Worm (Caenorhabditis elegans) whole organism, L4 larva: ENCODE data around the gene lgc-35.
A peak's percentile ranks its signal among the peaks of the same experiment; 100 is the strongest.

ENCODE experiments used
- F26F4.8 ChIP-seq: fragments of 200-800 bp; sonication (Bioruptor generic); conservative IDR thresholded peaks from 2 replicates; pipeline ENCODE4 v1.3.6; 2022; ENCODE audit warnings: missing genetic modification characterization, missing compliant biosample characterization
- T20F7.1 ChIP-seq: fragments of 200-800 bp; sonication (Bioruptor generic); optimal IDR thresholded peaks from 2 replicates; lab custom pipeline; 2018; ENCODE audit warnings: mild to moderate bottlenecking, missing genetic modification characterization, missing compliant biosample characterization
- T26A8.4 ChIP-seq: fragments of 200-800 bp; sonication (Bioruptor generic); IDR thresholded peaks from 2 replicates; pipeline ENCODE4 v1.3.6; 2022; ENCODE audit warnings: missing genetic modification characterization, missing compliant biosample characterization
- Y48G9A.11 ChIP-seq: fragments of 200-800 bp; sonication (Bioruptor generic); IDR thresholded peaks from 2 replicates; pipeline ENCODE4 v1.3.6; 2022; ENCODE audit warnings: missing genetic modification reagents, missing genetic modification characterization, missing compliant biosample characterization
- ZK337.2 ChIP-seq: fragments of 200-800 bp; sonication (Bioruptor generic); IDR thresholded peaks from 2 replicates; pipeline ENCODE4 v1.3.6; 2022; ENCODE audit warnings: missing genetic modification reagents, missing genetic modification characterization, missing compliant biosample characterization
- aly-2 ChIP-seq: sonication (generic microtip); optimal IDR thresholded peaks from 2 replicates; lab custom pipeline; 2018; ENCODE audit warnings: missing biosample characterization, missing genetic modification characterization
- arid-1 ChIP-seq: fragments of 200-800 bp; sonication (Bioruptor generic); conservative IDR thresholded peaks from 2 replicates; pipeline ENCODE4 v1.3.6; 2022; ENCODE audit warnings: missing genetic modification reagents, missing genetic modification characterization, missing compliant biosample characterization
- ceh-20 ChIP-seq: fragments of 200-800 bp; sonication (Bioruptor generic); IDR thresholded peaks from 2 replicates; pipeline ENCODE4 v1.3.6; 2022; ENCODE audit warnings: missing genetic modification reagents, missing genetic modification characterization, missing compliant biosample characterization
- ceh-28 ChIP-seq: fragments of 150-350 bp; optimal IDR thresholded peaks from 2 replicates; lab custom pipeline; 2014; ENCODE audit warnings: missing biosample characterization, missing genetic modification reagents, missing genetic modification characterization
- ceh-32 ChIP-seq: sonication (generic microtip); optimal IDR thresholded peaks from 2 replicates; lab custom pipeline; 2016; ENCODE audit warnings: mild to moderate bottlenecking, missing genetic modification characterization, missing compliant biosample characterization; ENCODE audit not compliant: poor library complexity
- daf-19 ChIP-seq: fragments of 200-800 bp; sonication (Bioruptor generic); conservative IDR thresholded peaks from 2 replicates; pipeline ENCODE4 v1.3.6; 2022; ENCODE audit warnings: missing genetic modification characterization, missing compliant biosample characterization
- dpl-1 ChIP-seq: fragments of 150-350 bp; optimal IDR thresholded peaks from 2 replicates; lab custom pipeline; 2014; ENCODE audit warnings: missing biosample characterization, missing genetic modification reagents, missing genetic modification characterization
- hlh-11 ChIP-seq: fragments of 200-800 bp; sonication (Bioruptor generic); optimal IDR thresholded peaks from 2 replicates; lab custom pipeline; 2018; ENCODE audit warnings: mild to moderate bottlenecking, missing genetic modification characterization, missing compliant biosample characterization
- hlh-30 ChIP-seq: sonication (generic microtip); optimal IDR thresholded peaks from 2 replicates; lab custom pipeline; 2017; ENCODE audit warnings: antibody characterized with exemption, mild to moderate bottlenecking, missing genetic modification characterization, missing compliant biosample characterization; ENCODE audit not compliant: insufficient read depth
- lin-1 ChIP-seq: fragments of 200-800 bp; sonication (Bioruptor generic); IDR thresholded peaks from 2 replicates; pipeline ENCODE4 v1.3.6; 2022; ENCODE audit warnings: missing genetic modification reagents, missing genetic modification characterization, missing compliant biosample characterization
- lin-13 ChIP-seq: fragments of 150-350 bp; optimal IDR thresholded peaks from 2 replicates; lab custom pipeline; 2014; ENCODE audit warnings: missing biosample characterization, missing genetic modification reagents, missing genetic modification characterization
- lin-29 ChIP-seq: fragments of 200-800 bp; sonication (Bioruptor generic); IDR thresholded peaks from 2 replicates; pipeline ENCODE4 v1.3.6; 2022; ENCODE audit warnings: missing genetic modification reagents, missing genetic modification characterization, missing compliant biosample characterization
- lin-38 ChIP-seq: fragments of 200-800 bp; sonication (Bioruptor generic); IDR thresholded peaks from 2 replicates; pipeline ENCODE4 v1.3.6; 2022; ENCODE audit warnings: missing genetic modification reagents, missing genetic modification characterization, missing compliant biosample characterization
- lin-39 ChIP-seq: fragments of 150-350 bp; optimal IDR thresholded peaks from 2 replicates; lab custom pipeline; 2014; ENCODE audit warnings: missing biosample characterization, missing genetic modification reagents, missing genetic modification characterization
- madf-5 ChIP-seq, 2 experiments: fragments of 200-800 bp; sonication (Bioruptor generic); IDR thresholded peaks; 2 replicates each; pipeline ENCODE4 v1.3.6; 2022; ENCODE audit warnings: missing compliant biosample characterization in 2 of 2, missing genetic modification characterization in 2 of 2
- madf-9 ChIP-seq: fragments of 200-800 bp; sonication (Bioruptor generic); conservative IDR thresholded peaks from 2 replicates; pipeline ENCODE4 v1.3.6; 2022; ENCODE audit warnings: missing genetic modification reagents, missing genetic modification characterization, missing compliant biosample characterization
- mdt-29 ChIP-seq: fragments of 200-800 bp; sonication (Bioruptor generic); IDR thresholded peaks from 2 replicates; pipeline ENCODE4 v1.3.6; 2022; ENCODE audit warnings: missing genetic modification reagents, missing genetic modification characterization, missing compliant biosample characterization
- nhr-10 ChIP-seq: fragments of 150-350 bp; optimal IDR thresholded peaks from 2 replicates; lab custom pipeline; 2014; ENCODE audit warnings: missing biosample characterization, missing genetic modification characterization
- nhr-102 ChIP-seq: sonication (generic microtip); optimal IDR thresholded peaks from 2 replicates; lab custom pipeline; 2016; ENCODE audit warnings: mild to moderate bottlenecking, missing genetic modification characterization, moderate library complexity, missing compliant biosample characterization
- nhr-11 ChIP-seq: fragments of 150-350 bp; optimal IDR thresholded peaks from 2 replicates; lab custom pipeline; 2014; ENCODE audit warnings: missing biosample characterization, missing genetic modification characterization
- nhr-237 ChIP-seq: sonication (generic microtip); optimal IDR thresholded peaks from 2 replicates; lab custom pipeline; 2017; ENCODE audit warnings: missing biosample characterization, missing genetic modification characterization
- nhr-41 ChIP-seq: fragments of 200-800 bp; sonication (Bioruptor generic); IDR thresholded peaks from 2 replicates; pipeline ENCODE4 v1.3.6; 2022; ENCODE audit warnings: missing genetic modification reagents, missing genetic modification characterization, missing compliant biosample characterization
- nhr-42 ChIP-seq: fragments of 200-800 bp; sonication (Bioruptor generic); IDR thresholded peaks from 2 replicates; pipeline ENCODE4 v1.3.6; 2022; ENCODE audit warnings: missing genetic modification characterization, missing compliant biosample characterization
- nhr-6 ChIP-seq: fragments of 150-350 bp; optimal IDR thresholded peaks from 2 replicates; lab custom pipeline; 2014; ENCODE audit warnings: missing biosample characterization, missing genetic modification characterization
- nhr-76 ChIP-seq: fragments of 150-350 bp; optimal IDR thresholded peaks from 2 replicates; lab custom pipeline; 2014; ENCODE audit warnings: missing biosample characterization, missing genetic modification characterization
- nhr-77 ChIP-seq: fragments of 150-350 bp; optimal IDR thresholded peaks from 2 replicates; lab custom pipeline; 2014; ENCODE audit warnings: missing biosample characterization, missing genetic modification characterization
- php-3 ChIP-seq: fragments of 200-800 bp; sonication (Bioruptor generic); IDR thresholded peaks from 2 replicates; pipeline ENCODE4 v1.3.6; 2022; ENCODE audit warnings: missing genetic modification reagents, missing genetic modification characterization, missing compliant biosample characterization
- pqm-1 ChIP-seq: sonication (generic microtip); optimal IDR thresholded peaks from 2 replicates; lab custom pipeline; 2017; ENCODE audit warnings: missing biosample characterization, missing genetic modification characterization
- saeg-2 ChIP-seq: fragments of 200-800 bp; sonication (Bioruptor generic); IDR thresholded peaks from 2 replicates; pipeline ENCODE4 v1.3.6; 2022; ENCODE audit warnings: missing genetic modification reagents, missing genetic modification characterization, missing compliant biosample characterization
- sdz-12 ChIP-seq: fragments of 200-800 bp; sonication (Bioruptor generic); optimal IDR thresholded peaks from 2 replicates; lab custom pipeline; 2018; ENCODE audit warnings: mild to moderate bottlenecking, missing genetic modification characterization, missing compliant biosample characterization
- set-16 ChIP-seq: fragments of 200-800 bp; sonication (Bioruptor generic); IDR thresholded peaks from 2 replicates; pipeline ENCODE4 v1.3.6; 2022; ENCODE audit warnings: missing genetic modification reagents, missing genetic modification characterization, missing compliant biosample characterization
- snpc-4 ChIP-seq: fragments of 150-350 bp; optimal IDR thresholded peaks from 2 replicates; lab custom pipeline; 2014; ENCODE audit warnings: missing biosample characterization, missing genetic modification characterization
- spr-1 ChIP-seq: sonication (generic microtip); optimal IDR thresholded peaks from 2 replicates; lab custom pipeline; 2016; ENCODE audit warnings: mild to moderate bottlenecking, missing genetic modification characterization, missing compliant biosample characterization
- tag-97 ChIP-seq: fragments of 200-800 bp; sonication (Bioruptor generic); IDR thresholded peaks from 2 replicates; pipeline ENCODE4 v1.3.6; 2022; ENCODE audit warnings: missing genetic modification characterization, missing compliant biosample characterization
- tra-1 ChIP-seq: fragments of 200-800 bp; sonication (Bioruptor generic); IDR thresholded peaks from 2 replicates; pipeline ENCODE4 v1.3.6; 2022; ENCODE audit warnings: missing genetic modification reagents, missing genetic modification characterization, missing compliant biosample characterization
- unc-39 ChIP-seq: sonication (generic microtip); optimal IDR thresholded peaks from 2 replicates; lab custom pipeline; 2017; ENCODE audit warnings: missing biosample characterization, missing genetic modification characterization
- unc-62 ChIP-seq, 3 experiments: fragments of 150-350 bp in 1 of 3; sonication (generic microtip); optimal IDR thresholded peaks in 2 of 3; peaks in 1 of 3; 1 replicate in 1 of 3; 2 replicates in 2 of 3; lab custom pipeline; 2014 to 2017; ENCODE audit warnings: missing biosample characterization in 3 of 3, missing genetic modification characterization in 3 of 3, missing genetic modification reagents in 3 of 3, missing genotype in 1 of 3
- zag-1 ChIP-seq: fragments of 150-350 bp; optimal IDR thresholded peaks from 2 replicates; lab custom pipeline; 2014; ENCODE audit warnings: missing biosample characterization, missing genetic modification characterization
- ztf-11 ChIP-seq: fragments of 150-350 bp; optimal IDR thresholded peaks from 2 replicates; lab custom pipeline; 2014; ENCODE audit warnings: missing biosample characterization, missing genetic modification characterization

lgc-35 gene

ce11 chrII:12878697-12879096 is 38.7 kb upstream of the lgc-35 start (continued):
- TF ChIP-seq php-3 (GFP tag; lab: Robert Waterston, UW) (peak; percentile 66), unc-62 (GFP tag; optimal IDR thresholded peaks at IDR 0.05 in 1 of 2; lab: Kevin White, UChicago) (no peak), unc-62 (tag; optimal IDR thresholded peaks at IDR 0.05; lab: Kevin White, UChicago) (no peak), dpl-1 (GFP tag; lab: Kevin White, UChicago) (no peak), lin-39 (tag; lab: Kevin White, UChicago) (no peak), T20F7.1 (GFP tag; lab: Kevin White, UChicago) (no peak), saeg-2 (GFP tag; lab: Robert Waterston, UW) (no peak), nhr-77 (peak; percentile 72), set-16 (GFP tag; lab: Robert Waterston, UW) (peak; percentile 33), aly-2 (tag; lab: Kevin White, UChicago) (no peak), ceh-32 (no peak), pqm-1 (tag; lab: Kevin White, UChicago) (peak; percentile 75), lin-1 (GFP tag; lab: Robert Waterston, UW) (peak; percentile 52; the same call in 1 of the 2 replicates), spr-1 (tag; lab: Kevin White, UChicago) (no peak), ceh-28 (tag; lab: Kevin White, UChicago) (no peak), snpc-4 (tag; lab: Kevin White, UChicago) (no peak), nhr-102 (tag; lab: Kevin White, UChicago) (peak; percentile 69), nhr-10 (tag; lab: Kevin White, UChicago) (peak; percentile 56), nhr-11 (tag; lab: Kevin White, UChicago) (peak; percentile 39), madf-9 (GFP tag; lab: Robert Waterston, UW) (0 out of 2 replicates have a peak, but pooled peaks have one; percentile 18), lin-38 (peak; percentile 37), nhr-41 (0 out of 2 replicates have a peak, but pooled peaks have one; percentile 41), F26F4.8 (GFP tag; lab: Robert Waterston, UW) (no peak), T26A8.4 (0 out of 2 replicates have a peak, but pooled peaks have one; percentile 44), Y48G9A.11 (GFP tag; lab: Robert Waterston, UW) (no peak), ztf-11 (tag; lab: Kevin White, UChicago) (no peak), sdz-12 (GFP tag; lab: Kevin White, UChicago) (no peak), tag-97 (GFP tag; lab: Robert Waterston, UW) (no peak), hlh-30 (tag; lab: Kevin White, UChicago) (peak; percentile 90), lin-13 (GFP tag; lab: Kevin White, UChicago) (peak; percentile 26), daf-19 (no peak), arid-1 (no peak), mdt-29 (0 out of 2 replicates have a peak, but pooled peaks have one; percentile 19), nhr-237 (tag; lab: Kevin White, UChicago) (no peak), nhr-76 (tag; lab: Kevin White, UChicago) (no peak), madf-5 (GFP tag; IDR thresholded peaks at IDR 0.05; lab: Robert Waterston, UW) (no peak), lin-29 (GFP tag; lab: Robert Waterston, UW) (no peak), nhr-42 (no peak), nhr-6 (tag; lab: Kevin White, UChicago) (peak; percentile 58), hlh-11 (tag; lab: Kevin White, UChicago) (peak; percentile 95), unc-39 (tag; lab: Kevin White, UChicago) (no peak), ceh-20 (GFP tag; lab: Robert Waterston, UW) (no peak; the same call in 1 of the 2 replicates), zag-1 (tag; lab: Kevin White, UChicago) (no peak), ZK337.2 (GFP tag; lab: Robert Waterston, UW) (no peak), tra-1 (GFP tag; lab: Robert Waterston, UW) (peak; percentile 85)
